Fruit fly (Drosophila melanogaster) whole organism, prepupa: Measurements from ENCODE around the gene MFS18.

Source experiments
- Blimp-1 ChIP-seq: fragments of 200-800 bp; sonication (Bioruptor generic); optimal IDR thresholded peaks from 3 replicates; lab custom pipeline; 2017; ENCODE audit warnings: missing biosample characterization, missing genetic modification characterization, mild to moderate bottlenecking, moderate library complexity, missing genetic modification reagents
- CG10631 ChIP-seq: fragments of 200-800 bp; sonication (Bioruptor generic); optimal IDR thresholded peaks from 2 replicates; lab custom pipeline; 2016; ENCODE audit warnings: missing biosample characterization, missing genetic modification characterization
- CG10669 ChIP-seq: fragments of 200-800 bp; sonication (Bioruptor generic); optimal IDR thresholded peaks from 3 replicates; lab custom pipeline; 2018; ENCODE audit warnings: missing biosample characterization, mild to moderate bottlenecking, missing genetic modification characterization, moderate library complexity
- CG11294 ChIP-seq: fragments of 200-800 bp; sonication (Bioruptor generic); IDR thresholded peaks from 2 replicates; pipeline ENCODE4 v1.3.6; 2022; ENCODE audit warnings: missing biosample characterization, missing genetic modification characterization
- CG11762 ChIP-seq: fragments of 200-800 bp; sonication (Bioruptor generic); optimal IDR thresholded peaks from 3 replicates; lab custom pipeline; 2016; ENCODE audit warnings: missing biosample characterization, missing genetic modification characterization; ENCODE audit not compliant: insufficient read depth
- CG11902 ChIP-seq: fragments of 200-800 bp; sonication (Bioruptor generic); optimal IDR thresholded peaks from 3 replicates; lab custom pipeline; 2016; ENCODE audit warnings: missing biosample characterization, missing genetic modification characterization
- CG15336 ChIP-seq: fragments of 200-800 bp; sonication (Bioruptor generic); IDR thresholded peaks from 2 replicates; pipeline ENCODE4 v1.3.6; 2022; ENCODE audit warnings: missing biosample characterization, missing genetic modification characterization
- CG16779 ChIP-seq: fragments of 200-800 bp; sonication (Bioruptor generic); optimal IDR thresholded peaks from 3 replicates; lab custom pipeline; 2017; ENCODE audit warnings: missing biosample characterization, mild to moderate bottlenecking, missing genetic modification characterization
- CG31627 ChIP-seq: fragments of 200-800 bp; sonication (Bioruptor generic); optimal IDR thresholded peaks from 3 replicates; lab custom pipeline; 2016; ENCODE audit warnings: missing biosample characterization, missing genetic modification characterization
- CG34406 ChIP-seq: fragments of 200-800 bp; sonication (Bioruptor generic); optimal IDR thresholded peaks from 3 replicates; lab custom pipeline; 2016; ENCODE audit warnings: missing biosample characterization, missing genetic modification characterization
- CG3919 ChIP-seq: fragments of 200-800 bp; sonication (Bioruptor generic); optimal IDR thresholded peaks from 3 replicates; lab custom pipeline; 2016; ENCODE audit warnings: missing biosample characterization, missing genetic modification characterization
- CG4318 ChIP-seq: fragments of 200-800 bp; sonication (Bioruptor generic); optimal IDR thresholded peaks from 3 replicates; lab custom pipeline; 2017; ENCODE audit warnings: missing biosample characterization, mild to moderate bottlenecking, missing genetic modification characterization
- CG6792 ChIP-seq: fragments of 200-800 bp; sonication (Bioruptor generic); optimal IDR thresholded peaks from 3 replicates; lab custom pipeline; 2016; ENCODE audit warnings: missing biosample characterization, missing genetic modification characterization
- CG6808 ChIP-seq: fragments of 200-800 bp; sonication (Bioruptor generic); optimal IDR thresholded peaks from 3 replicates; lab custom pipeline; 2017; ENCODE audit warnings: missing biosample characterization, missing genetic modification characterization, mild to moderate bottlenecking, moderate library complexity, missing genetic modification reagents
- CG6854 ChIP-seq: fragments of 200-800 bp; sonication (Bioruptor generic); optimal IDR thresholded peaks from 2 replicates; lab custom pipeline; 2017; ENCODE audit warnings: missing biosample characterization, mild to moderate bottlenecking, missing genetic modification characterization
- CG8319 ChIP-seq: fragments of 200-800 bp; sonication (Bioruptor generic); optimal IDR thresholded peaks from 3 replicates; lab custom pipeline; 2016; ENCODE audit warnings: missing biosample characterization, missing genetic modification characterization
- CG8632 ChIP-seq: fragments of 200-800 bp; sonication (Bioruptor generic); optimal IDR thresholded peaks from 3 replicates; lab custom pipeline; 2016; ENCODE audit warnings: missing biosample characterization, missing genetic modification characterization
- CG9139 ChIP-seq: fragments of 200-800 bp; sonication (Bioruptor generic); optimal IDR thresholded peaks from 3 replicates; lab custom pipeline; 2017; ENCODE audit warnings: missing biosample characterization, mild to moderate bottlenecking, missing genetic modification characterization
- Eip75B ChIP-seq: fragments of 200-800 bp; sonication (Bioruptor generic); optimal IDR thresholded peaks from 3 replicates; lab custom pipeline; 2016; ENCODE audit warnings: missing biosample characterization, missing genetic modification characterization
- Eip78C ChIP-seq: fragments of 200-800 bp; sonication (Bioruptor generic); peaks from one replicate; lab custom pipeline; 2016; ENCODE audit warnings: missing biosample characterization, missing genetic modification characterization
- Eip93F ChIP-seq: fragments of 200-800 bp; sonication (Bioruptor generic); optimal IDR thresholded peaks from 2 replicates; lab custom pipeline; 2016; ENCODE audit warnings: missing biosample characterization, mild to moderate bottlenecking, missing genetic modification characterization
- Ets96B ChIP-seq: fragments of 200-800 bp; optimal IDR thresholded peaks from 2 replicates; lab custom pipeline; 2019; ENCODE audit warnings: missing biosample characterization, mild to moderate bottlenecking, missing genetic modification characterization, moderate library complexity
- Gug ChIP-seq: fragments of 200-800 bp; sonication (Bioruptor generic); IDR thresholded peaks from 2 replicates; pipeline ENCODE4 v1.3.6; 2022; ENCODE audit warnings: missing biosample characterization, missing genetic modification characterization
- Hr38 ChIP-seq: sonication (Bioruptor generic); optimal IDR thresholded peaks from 2 replicates; lab custom pipeline; 2016; ENCODE audit warnings: missing biosample characterization, missing genetic modification characterization
- Hr39 ChIP-seq: fragments of 200-800 bp; sonication (Bioruptor generic); optimal IDR thresholded peaks from 2 replicates; lab custom pipeline; 2016; ENCODE audit warnings: missing biosample characterization, missing genetic modification characterization
- Lpt ChIP-seq: fragments of 200-800 bp; sonication (Bioruptor generic); optimal IDR thresholded peaks from 3 replicates; lab custom pipeline; 2016; ENCODE audit warnings: missing biosample characterization, missing genetic modification characterization
- Met ChIP-seq: fragments of 200-800 bp; sonication (Bioruptor generic); optimal IDR thresholded peaks from 3 replicates; lab custom pipeline; 2016; ENCODE audit warnings: missing biosample characterization, missing genetic modification characterization
- Sox14 ChIP-seq: fragments of 200-800 bp; sonication (Bioruptor generic); optimal IDR thresholded peaks from 3 replicates; lab custom pipeline; 2016; ENCODE audit warnings: missing biosample characterization, missing genetic modification characterization
- achi ChIP-seq: fragments of 200-800 bp; sonication (Bioruptor generic); optimal IDR thresholded peaks from 3 replicates; lab custom pipeline; 2016; ENCODE audit warnings: missing biosample characterization, missing genetic modification characterization
- acj6 ChIP-seq: fragments of 200-800 bp; sonication (Bioruptor generic); optimal IDR thresholded peaks from 3 replicates; lab custom pipeline; 2016; ENCODE audit warnings: missing biosample characterization, missing genetic modification characterization
- cyc ChIP-seq: fragments of 200-800 bp; sonication (Bioruptor generic); optimal IDR thresholded peaks from 3 replicates; lab custom pipeline; 2016; ENCODE audit warnings: missing biosample characterization, missing genetic modification characterization
- dac ChIP-seq: fragments of 200-800 bp; sonication (Bioruptor generic); optimal IDR thresholded peaks from 2 replicates; lab custom pipeline; 2017; ENCODE audit warnings: missing biosample characterization, mild to moderate bottlenecking, missing genetic modification characterization
- dsx ChIP-seq: fragments of 200-800 bp; optimal IDR thresholded peaks from 3 replicates; lab custom pipeline; 2019; ENCODE audit warnings: missing biosample characterization, mild to moderate bottlenecking, missing genetic modification characterization, moderate library complexity; ENCODE audit not compliant: poor library complexity, severe bottlenecking
- eg ChIP-seq: fragments of 200-800 bp; sonication (Bioruptor generic); IDR thresholded peaks from 3 replicates; pipeline ENCODE4 v1.3.6; 2022; ENCODE audit warnings: missing biosample characterization, missing genetic modification characterization
- esn ChIP-seq: fragments of 200-800 bp; sonication (Bioruptor generic); optimal IDR thresholded peaks from 2 replicates; lab custom pipeline; 2016; ENCODE audit warnings: missing biosample characterization, mild to moderate bottlenecking, missing genetic modification characterization, moderate library complexity
- fd59A ChIP-seq: fragments of 200-800 bp; sonication (Bioruptor generic); optimal IDR thresholded peaks from 2 replicates; lab custom pipeline; 2017; ENCODE audit warnings: missing biosample characterization, mild to moderate bottlenecking, missing genetic modification characterization, missing genetic modification reagents
- fd85E ChIP-seq: fragments of 200-800 bp; sonication (Bioruptor generic); optimal IDR thresholded peaks from 3 replicates; lab custom pipeline; 2016; ENCODE audit warnings: missing biosample characterization, missing genetic modification characterization
- lz ChIP-seq: fragments of 200-800 bp; sonication (Bioruptor generic); optimal IDR thresholded peaks from 3 replicates; lab custom pipeline; 2016; ENCODE audit warnings: missing biosample characterization, missing genetic modification characterization
- net ChIP-seq: fragments of 200-800 bp; sonication (Bioruptor generic); optimal IDR thresholded peaks from 3 replicates; lab custom pipeline; 2016; ENCODE audit warnings: missing biosample characterization, missing genetic modification characterization
- pdm3 ChIP-seq: fragments of 200-800 bp; sonication (Bioruptor generic); optimal IDR thresholded peaks from 3 replicates; lab custom pipeline; 2016; ENCODE audit warnings: missing biosample characterization, missing genetic modification characterization
- salr ChIP-seq, 2 experiments: fragments of 200-800 bp; sonication (Bioruptor generic); optimal IDR thresholded peaks; 3 replicates each; lab custom pipeline; 2016 to 2018; ENCODE audit warnings: missing biosample characterization in 2 of 2, missing genetic modification characterization in 2 of 2, mild to moderate bottlenecking in 1 of 2
- spab ChIP-seq: fragments of 200-800 bp; sonication (Bioruptor generic); optimal IDR thresholded peaks from 2 replicates; lab custom pipeline; 2017; ENCODE audit warnings: missing biosample characterization, mild to moderate bottlenecking, missing genetic modification characterization, missing genetic modification reagents
- svp ChIP-seq: fragments of 200-800 bp; sonication (Bioruptor generic); peaks from one replicate; lab custom pipeline; 2016; ENCODE audit warnings: missing biosample characterization, missing genetic modification characterization
- topi ChIP-seq: fragments of 200-800 bp; sonication (Bioruptor generic); optimal IDR thresholded peaks from 3 replicates; lab custom pipeline; 2016; ENCODE audit warnings: missing biosample characterization, missing genetic modification characterization
- vri ChIP-seq: fragments of 200-800 bp; sonication (Bioruptor generic); optimal IDR thresholded peaks from 3 replicates; lab custom pipeline; 2016; ENCODE audit warnings: missing biosample characterization, mild to moderate bottlenecking, missing genetic modification characterization

The MFS18 gene

dm6 chr2L:4459543-4459942 is 11.1 kb upstream of the MFS18 start, which contains the start of the genes mRpL27 and CG15435 (continued):
- TF ChIP-seq pdm3 (no peak), spab (GFP tag; lab: Kevin White, UChicago) (no peak), esn (GFP tag; lab: Kevin White, UChicago) (peak; percentile 41), fd59A (no peak), Gug (GFP tag; lab: Robert Waterston, UW) (no peak), CG11902 (GFP tag; lab: Kevin White, UChicago) (no peak), fd85E (GFP tag; lab: Kevin White, UChicago) (no peak), CG34406 (GFP tag; lab: Kevin White, UChicago) (no peak), CG4318 (no peak), CG11294 (GFP tag; lab: Robert Waterston, UW) (no peak), eg (GFP tag; lab: Robert Waterston, UW) (no peak), CG16779 (tag; lab: Kevin White, UChicago) (no peak), lz (GFP tag; lab: Kevin White, UChicago) (peak; percentile 20), net (GFP tag; lab: Kevin White, UChicago) (no peak), CG6854 (GFP tag; lab: Kevin White, UChicago) (no peak), CG9139 (no peak), CG15336 (GFP tag; lab: Robert Waterston, UW) (no peak), dac (GFP tag; lab: Kevin White, UChicago) (no peak), Ets96B (tag; lab: Kevin White, UChicago) (peak; percentile 4), salr (GFP tag; optimal IDR thresholded peaks at IDR 0.05; lab: Kevin White, UChicago) (no peak), CG10669 (GFP tag; lab: Kevin White, UChicago) (no peak), Hr39 (GFP tag; lab: Kevin White, UChicago) (peak; percentile 15), dsx (GFP tag; lab: Kevin White, UChicago) (no peak), Met (GFP tag; lab: Kevin White, UChicago) (no peak), topi (GFP tag; lab: Kevin White, UChicago) (peak; percentile 23)
- TF ChIP-seq, all 60 proteins: peak for 12

- TF ChIP-seq spab (GFP tag; lab: Kevin White, UChicago) (no peak), Blimp-1 (GFP tag; lab: Kevin White, UChicago) (peak; percentile 45), achi (GFP tag; lab: Kevin White, UChicago) (peak; percentile 69), Lpt (peak; percentile 9), CG11762 (GFP tag; lab: Kevin White, UChicago) (no peak), svp (GFP tag; lab: Kevin White, UChicago) (peak; percentile 85), CG10631 (GFP tag; lab: Kevin White, UChicago) (peak; percentile 64), CG15336 (GFP tag; lab: Robert Waterston, UW) (peak; percentile 69), Eip75B (peak; percentile 67), CG31627 (GFP tag; lab: Kevin White, UChicago) (peak; percentile 57), CG8319 (GFP tag; lab: Kevin White, UChicago) (no peak), CG6808 (peak; percentile 65), net (GFP tag; lab: Kevin White, UChicago) (peak; percentile 78), CG3919 (GFP tag; lab: Kevin White, UChicago) (peak; percentile 86), Sox14 (GFP tag; lab: Kevin White, UChicago) (peak; percentile 19), acj6 (peak; percentile 61), CG9139 (no peak), CG6854 (GFP tag; lab: Kevin White, UChicago) (peak; percentile 90), Eip78C (peak; percentile 80), CG4318 (no peak), dsx (GFP tag; lab: Kevin White, UChicago) (peak; percentile 43), Eip93F (GFP tag; lab: Kevin White, UChicago) (no peak), CG34406 (GFP tag; lab: Kevin White, UChicago) (peak; percentile 72), topi (GFP tag; lab: Kevin White, UChicago) (peak; percentile 58), vri (GFP tag; lab: Kevin White, UChicago) (peak; percentile 71), lz (GFP tag; lab: Kevin White, UChicago) (peak; percentile 72), CG6792 (GFP tag; lab: Kevin White, UChicago) (peak; percentile 51), Hr38 (GFP tag; lab: Kevin White, UChicago) (no peak), CG8632 (peak; percentile 35), CG10669 (GFP tag; lab: Kevin White, UChicago) (peak; percentile 55), esn (GFP tag; lab: Kevin White, UChicago) (peak; percentile 79), Ets96B (tag; lab: Kevin White, UChicago) (peak; percentile 19), cyc (GFP tag; lab: Kevin White, UChicago) (peak; percentile 70), CG16779 (tag; lab: Kevin White, UChicago) (no peak)
Observed at dm6 chr2L:4458119-4459056, 10.0 kb upstream of the MFS18 start, which contains the start of gene RpL27A. TSS of gene RpL27A (minus strand) at chr2L:4458364.
